Fruit fly (Drosophila melanogaster): ENCODE results near the gene ATPsynCF6.
A peak's percentile ranks its signal among the peaks of the same experiment; 100 is the strongest.

DNA sequence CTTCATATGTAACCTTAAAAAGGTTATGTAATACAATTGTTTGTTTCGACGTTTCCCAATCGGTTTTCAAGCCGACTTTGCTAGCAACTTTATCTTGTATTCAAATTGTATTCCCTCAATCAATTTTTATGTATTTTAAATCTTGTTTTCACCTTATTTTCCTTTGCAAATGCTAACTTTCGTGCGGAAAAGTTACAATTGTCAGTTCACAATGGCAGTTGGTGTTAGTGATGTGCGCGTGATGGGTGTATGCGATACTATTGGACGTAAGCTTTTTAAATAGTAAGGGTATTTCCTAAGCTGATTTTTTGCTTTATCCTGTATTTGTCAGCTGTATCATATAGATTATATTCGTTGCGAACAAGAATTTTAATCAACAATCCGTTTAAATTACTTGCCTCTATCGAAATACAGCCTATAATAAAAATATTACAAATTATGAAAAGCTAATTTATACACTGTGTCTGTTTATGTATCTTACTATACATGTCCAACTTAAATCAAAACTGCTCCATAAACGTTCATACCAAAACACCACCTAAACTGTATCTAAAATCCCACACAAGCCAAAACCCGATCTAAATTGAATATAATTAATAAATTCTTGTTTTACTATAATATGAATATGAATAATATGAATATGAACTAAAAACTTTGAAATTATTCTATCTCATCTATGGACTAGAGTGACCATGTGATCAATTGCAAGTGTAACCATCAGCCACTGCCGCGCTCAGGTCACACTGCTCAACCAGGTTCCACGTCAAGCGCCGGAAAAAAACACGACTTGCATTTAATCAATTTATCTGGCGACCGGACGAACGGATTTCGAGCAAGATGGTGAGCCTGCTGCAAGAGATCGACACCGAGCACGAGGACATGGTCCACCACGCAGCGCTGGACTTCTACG is at the start of gene ATPsynCF6, which contains the start of gene Sec13:
- TF ChIP-seq CG5204 (GFP tag; optimal IDR thresholded peaks at IDR 0.05) (no peak), toe (GFP tag; optimal IDR thresholded peaks at IDR 0.05) (peak; percentile 88), CG7045 (GFP tag; optimal IDR thresholded peaks at IDR 0.05) (peak; percentile 60), CG1620 (GFP tag; optimal IDR thresholded peaks at IDR 0.05) (no peak), pad (GFP tag; optimal IDR thresholded peaks at IDR 0.05) (peak; percentile 13), tj (GFP tag; optimal IDR thresholded peaks at IDR 0.05) (peak; percentile 14), bab1 (GFP tag; optimal IDR thresholded peaks at IDR 0.05) (peak; percentile 51), cnc (optimal IDR thresholded peaks at IDR 0.05) (no peak), CG12768 (GFP tag; optimal IDR thresholded peaks at IDR 0.05) (peak; percentile 49), kay (GFP tag; ENCODE audit: borderline replicate concordance) (no peak), CG14711 (tag; optimal IDR thresholded peaks at IDR 0.05) (peak; percentile 33), Hr96 (GFP tag; optimal IDR thresholded peaks at IDR 0.05) (peak; percentile 53), Mnt (GFP tag; optimal IDR thresholded peaks at IDR 0.05) (peak; percentile 13)

Measured in whole organism, adult.